Fruit fly (Drosophila melanogaster): ENCODE measurements around the gene slx1.

DNA sequence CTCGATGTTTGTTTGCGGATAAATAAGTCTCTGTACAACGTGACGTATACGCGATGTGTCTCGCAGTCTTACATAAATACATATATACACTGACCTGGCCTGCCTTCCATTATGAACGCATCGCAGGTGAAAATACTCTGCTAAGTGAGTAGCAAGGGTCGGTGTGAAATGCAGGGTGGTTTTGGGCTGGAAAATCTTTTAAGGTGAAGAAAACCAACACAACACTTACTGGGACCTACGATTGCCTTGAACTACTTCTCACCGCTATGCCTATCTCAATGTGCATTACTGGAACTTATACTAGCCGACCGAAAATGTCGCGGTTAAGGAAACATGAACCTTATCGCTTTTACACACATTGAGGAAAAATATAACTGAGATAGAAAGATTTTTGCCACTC, 25.6 kb upstream of the slx1 start:
- TF ChIP-seq Eip93F (GFP tag; optimal IDR thresholded peaks at IDR 0.05) = no peak
- no peak for TF ChIP-seq Hr4 (GFP tag; optimal IDR thresholded peaks at IDR 0.05)
- TF ChIP-seq Ets21C (GFP tag; optimal IDR thresholded peaks at IDR 0.05) = no peak
- TF ChIP-seq Eip75B (GFP tag; optimal IDR thresholded peaks at IDR 0.05) = no peak
- TF ChIP-seq dac (GFP tag; optimal IDR thresholded peaks at IDR 0.05) = no peak
- TF ChIP-seq Blimp-1 (GFP tag; optimal IDR thresholded peaks at IDR 0.05) = no peak
- TF ChIP-seq CG11902 (GFP tag; optimal IDR thresholded peaks at IDR 0.05) = no peak
- TF ChIP-seq Lpt (GFP tag; optimal IDR thresholded peaks at IDR 0.05) = no peak
- no peak for TF ChIP-seq spab (GFP tag; optimal IDR thresholded peaks at IDR 0.05)
- TF ChIP-seq vri (GFP tag; optimal IDR thresholded peaks at IDR 0.05) = no peak
- TF ChIP-seq CG16779 (tag; optimal IDR thresholded peaks at IDR 0.05) = no peak
- TF ChIP-seq CG11294 (GFP tag; IDR thresholded peaks at IDR 0.05) = no peak
- TF ChIP-seq fd59A (GFP tag; optimal IDR thresholded peaks at IDR 0.05) = no peak
- no peak for TF ChIP-seq CG4318 (GFP tag; optimal IDR thresholded peaks at IDR 0.05)

Data from whole organism, prepupa.